Fruit fly (Drosophila melanogaster): ENCODE results near the gene RpL8.

The RpL8 gene

DNA sequence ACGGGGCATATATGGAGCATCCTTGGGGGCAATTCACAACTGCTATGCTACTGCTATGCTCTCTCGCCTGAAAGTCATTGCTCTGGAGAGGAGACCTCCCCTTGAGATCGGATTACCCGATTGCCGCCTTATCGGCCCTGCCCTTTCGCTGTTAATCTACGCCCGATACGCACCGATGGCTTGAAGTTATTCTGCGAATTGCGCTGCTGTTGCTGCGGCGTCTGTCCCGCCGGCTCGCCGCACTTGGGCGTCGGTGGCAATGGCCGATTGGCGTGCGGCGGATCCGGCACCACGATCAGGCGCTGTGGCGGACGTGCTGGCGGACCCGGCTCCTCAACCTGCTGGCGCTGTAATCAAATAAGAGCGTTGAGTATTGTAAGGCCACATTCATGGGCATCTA, 21.2 kb upstream of the RpL8 start:
- TF ChIP-seq h (optimal IDR thresholded peaks at IDR 0.05) (no peak), psq (optimal IDR thresholded peaks at IDR 0.05) (no peak), Myc (optimal IDR thresholded peaks at IDR 0.05) (no peak), ttk (optimal IDR thresholded peaks at IDR 0.05) (no peak), insv (optimal IDR thresholded peaks at IDR 0.05) (no peak), Sin3A (optimal IDR thresholded peaks at IDR 0.05) (no peak)

DNA sequence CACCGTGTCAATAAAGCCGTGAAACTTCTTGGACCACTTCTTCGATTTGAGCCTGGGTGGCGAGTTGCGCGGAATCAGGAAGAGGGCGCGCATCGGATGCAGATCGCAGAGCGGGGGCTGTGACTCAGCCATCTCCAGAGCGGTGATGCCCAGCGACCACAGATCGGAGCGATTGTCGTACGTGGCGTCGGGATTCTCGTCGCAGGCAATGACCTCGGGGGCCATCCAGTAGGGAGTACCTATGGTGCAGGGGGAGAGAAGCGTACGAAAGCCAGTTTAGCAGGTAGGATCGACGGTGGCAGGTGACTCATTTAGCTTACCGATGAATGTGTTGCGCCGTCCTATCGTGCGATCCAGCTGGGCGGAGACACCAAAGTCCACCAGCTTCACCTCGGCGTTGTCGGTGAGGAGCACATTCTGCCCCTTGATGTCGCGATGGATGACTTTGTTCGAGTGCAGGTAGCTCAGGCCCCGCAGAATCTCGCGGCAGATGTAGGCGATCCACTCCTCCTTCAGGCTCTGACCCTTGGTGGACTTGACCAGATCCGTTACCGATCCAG, 20.1 kb upstream of the RpL8 start:
- TF ChIP-seq Sin3A (optimal IDR thresholded peaks at IDR 0.05) (no peak), insv (optimal IDR thresholded peaks at IDR 0.05) (peak; percentile 62), h (optimal IDR thresholded peaks at IDR 0.05) (peak; percentile 10)

DNA sequence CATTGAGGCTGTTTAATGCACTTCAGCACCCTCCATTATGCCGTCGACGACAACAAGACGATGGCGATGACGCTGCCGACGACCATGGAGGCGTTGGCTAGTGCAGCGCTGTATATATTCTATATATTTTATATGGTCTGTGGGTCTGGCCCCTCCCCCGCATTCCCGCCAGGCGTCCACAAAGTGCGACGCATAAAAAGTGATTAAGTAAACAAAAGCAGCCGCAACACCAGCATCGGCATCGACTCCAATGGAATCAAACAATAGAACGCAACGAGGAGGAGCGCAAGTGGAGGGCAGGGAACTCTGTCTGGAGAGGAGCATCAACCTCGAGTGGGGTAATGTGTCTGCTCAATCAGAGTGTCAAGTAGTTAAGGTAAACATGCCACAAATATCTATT, 19.0 kb upstream of the RpL8 start:
- no peak for TF ChIP-seq psq (optimal IDR thresholded peaks at IDR 0.05)
- no peak for TF ChIP-seq ttk (optimal IDR thresholded peaks at IDR 0.05)
- no peak for TF ChIP-seq Sin3A (optimal IDR thresholded peaks at IDR 0.05)
- TF ChIP-seq insv (optimal IDR thresholded peaks at IDR 0.05) = no peak
- no peak for TF ChIP-seq Myc (optimal IDR thresholded peaks at IDR 0.05)
- no peak for TF ChIP-seq h (optimal IDR thresholded peaks at IDR 0.05)

DNA sequence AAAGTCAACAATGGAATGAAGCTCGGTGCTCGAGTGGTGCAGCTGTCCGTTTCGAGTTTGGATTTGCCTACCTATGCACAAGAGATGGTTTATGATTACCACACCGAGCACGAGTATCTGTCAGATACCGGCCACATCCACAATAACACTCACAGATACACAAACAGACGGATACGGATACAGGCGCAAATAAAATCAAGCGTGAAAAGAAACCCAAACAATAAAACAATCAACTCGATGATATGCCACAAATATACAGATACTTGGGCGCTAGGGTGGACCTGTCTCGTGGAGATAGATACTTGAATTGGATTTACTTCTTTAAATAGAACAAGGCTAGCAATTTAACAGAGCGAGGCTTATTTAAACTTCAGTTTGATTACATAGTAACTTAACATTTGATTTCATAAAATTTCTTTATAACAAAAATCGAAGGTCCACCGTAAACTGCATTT, 17.0 kb upstream of the RpL8 start:
- no peak for TF ChIP-seq h (optimal IDR thresholded peaks at IDR 0.05)
- TF ChIP-seq Myc (optimal IDR thresholded peaks at IDR 0.05) = no peak
- TF ChIP-seq psq (optimal IDR thresholded peaks at IDR 0.05) = no peak
- no peak for TF ChIP-seq insv (optimal IDR thresholded peaks at IDR 0.05)
- TF ChIP-seq ttk (optimal IDR thresholded peaks at IDR 0.05) = no peak
- TF ChIP-seq Sin3A (optimal IDR thresholded peaks at IDR 0.05) = no peak

DNA sequence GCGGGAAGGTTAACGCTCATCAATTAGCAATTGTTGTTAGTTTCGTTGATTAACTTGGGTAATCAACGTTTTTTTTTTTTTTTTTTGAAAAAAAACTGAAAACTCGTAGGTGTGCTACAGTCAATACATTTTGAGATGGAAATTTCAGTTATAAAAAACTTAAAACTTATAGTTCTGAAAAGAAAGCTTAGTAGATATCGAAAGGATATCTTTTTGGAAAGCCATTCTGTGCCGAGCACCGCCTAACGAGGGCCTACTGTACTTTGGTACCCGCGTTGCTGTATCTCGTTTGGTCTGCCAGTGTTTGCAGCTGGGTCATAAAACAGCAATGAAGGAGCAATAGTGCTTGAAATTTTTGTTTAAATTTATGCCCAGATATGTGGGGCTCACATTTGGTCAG, 15.3 kb upstream of the RpL8 start:
- TF ChIP-seq ttk (optimal IDR thresholded peaks at IDR 0.05) (no peak), Sin3A (optimal IDR thresholded peaks at IDR 0.05) (no peak)

DNA sequence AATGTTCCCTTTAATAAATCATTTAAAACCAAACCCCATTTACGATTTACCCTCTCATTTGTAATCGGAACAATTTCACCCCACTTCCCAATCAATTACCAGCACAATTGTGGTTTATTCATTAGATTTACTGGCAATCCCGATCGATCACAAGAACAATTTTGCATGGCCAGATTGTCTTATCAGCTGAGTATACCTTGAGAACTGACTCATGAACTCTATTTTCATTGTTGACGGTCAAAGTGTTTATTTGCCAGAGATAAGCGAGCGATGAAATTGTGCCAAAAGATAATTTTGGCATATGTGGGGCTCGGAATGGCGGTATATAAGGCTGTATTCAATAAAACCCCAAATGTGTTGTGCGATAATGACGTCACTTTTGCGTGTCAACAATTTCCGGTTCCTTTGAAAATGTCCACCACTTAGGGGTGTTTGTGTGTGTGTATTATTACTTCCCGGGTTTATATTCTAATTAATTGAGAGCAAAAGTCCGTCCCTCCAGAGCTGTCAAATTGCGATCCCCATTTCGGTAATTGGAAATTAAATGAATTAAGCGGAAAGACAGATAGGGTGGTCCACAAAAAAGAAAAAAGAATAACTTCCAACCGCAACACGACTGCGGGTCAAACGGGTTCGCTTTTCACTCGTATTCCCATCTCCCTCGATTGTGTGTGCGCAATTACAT, 14.2 kb upstream of the RpL8 start:
- TF ChIP-seq h (optimal IDR thresholded peaks at IDR 0.05) (no peak), psq (optimal IDR thresholded peaks at IDR 0.05) (no peak), ttk (optimal IDR thresholded peaks at IDR 0.05) (no peak)

DNA sequence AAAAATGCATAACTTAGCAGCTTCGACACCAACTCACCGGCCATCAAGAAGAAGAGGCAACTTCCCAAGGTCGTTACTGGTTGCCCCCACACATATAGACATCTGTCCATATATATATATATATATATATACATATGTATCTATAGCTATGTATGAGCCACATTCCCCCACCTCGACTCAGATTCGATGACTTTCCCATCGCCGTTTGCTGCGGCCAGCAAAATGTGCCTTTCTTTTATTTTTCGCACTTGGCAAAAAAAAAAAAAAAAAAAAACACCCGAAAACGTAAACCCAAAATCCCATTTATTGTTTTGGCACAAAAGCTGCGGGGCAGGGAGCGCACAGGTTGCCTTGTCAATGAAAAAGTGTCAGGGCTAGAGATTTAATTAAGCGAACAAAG, 12.5 kb upstream of the RpL8 start:
- TF ChIP-seq ttk (optimal IDR thresholded peaks at IDR 0.05) (no peak), insv (optimal IDR thresholded peaks at IDR 0.05) (no peak), Myc (optimal IDR thresholded peaks at IDR 0.05) (no peak), h (optimal IDR thresholded peaks at IDR 0.05) (no peak), psq (optimal IDR thresholded peaks at IDR 0.05) (no peak), Sin3A (optimal IDR thresholded peaks at IDR 0.05) (no peak)

DNA sequence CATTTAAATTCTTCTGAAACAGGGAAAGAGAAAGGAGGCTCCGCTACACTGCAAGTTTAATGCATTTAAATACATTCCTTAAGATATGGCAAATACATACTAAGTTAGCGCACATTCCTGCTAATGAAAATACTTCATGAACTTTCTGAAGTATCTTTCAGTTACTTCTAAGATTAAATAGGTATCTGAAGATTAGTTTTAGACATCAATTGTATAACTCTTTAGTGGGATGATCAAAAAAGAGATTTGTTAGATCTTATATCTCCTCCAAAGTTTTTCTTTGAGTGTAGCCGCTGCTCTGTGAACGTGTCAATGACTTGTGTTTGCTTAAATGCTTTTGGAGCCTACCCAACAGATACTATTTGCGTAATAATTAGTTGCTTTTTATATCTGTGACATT, 12.0 kb upstream of the RpL8 start:
- no peak for TF ChIP-seq h (optimal IDR thresholded peaks at IDR 0.05)
- no peak for TF ChIP-seq Myc (optimal IDR thresholded peaks at IDR 0.05)
- no peak for TF ChIP-seq psq (optimal IDR thresholded peaks at IDR 0.05)
- no peak for TF ChIP-seq insv (optimal IDR thresholded peaks at IDR 0.05)
- no peak for TF ChIP-seq Sin3A (optimal IDR thresholded peaks at IDR 0.05)
- no peak for TF ChIP-seq ttk (optimal IDR thresholded peaks at IDR 0.05)

DNA sequence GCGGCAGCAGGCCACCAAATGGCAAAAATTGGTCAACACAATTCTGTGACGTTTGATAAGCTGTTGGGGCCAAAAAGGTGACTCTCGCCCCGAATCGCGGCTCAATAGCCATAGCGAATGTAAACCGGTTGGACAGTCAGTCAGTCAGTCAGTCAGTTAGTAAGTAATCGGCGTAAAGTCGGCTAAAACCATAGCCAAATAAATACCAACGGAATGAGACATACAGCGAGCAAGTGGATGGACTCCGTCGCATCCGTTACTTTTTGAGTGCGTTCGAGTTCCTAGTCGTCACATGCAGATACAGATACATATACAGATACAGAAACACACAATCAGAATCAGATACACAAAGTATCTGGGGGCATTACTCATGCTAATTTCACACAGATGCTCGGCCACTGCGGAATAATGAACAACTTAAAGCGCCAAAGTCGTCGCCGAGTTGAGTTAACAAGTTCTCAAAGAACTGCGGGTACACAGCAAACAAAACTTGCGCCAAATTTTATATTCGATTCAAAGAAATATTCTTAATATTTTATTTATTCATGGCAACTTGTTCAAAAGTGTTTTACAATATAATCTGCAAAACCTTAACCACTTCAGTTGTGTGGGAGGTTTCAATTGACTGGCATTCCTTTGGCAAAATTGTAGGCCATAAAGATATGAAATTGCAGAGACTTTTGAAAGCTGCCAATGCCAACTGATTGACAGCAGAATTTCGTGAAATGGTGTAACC, 10.0 kb upstream of the RpL8 start:
- TF ChIP-seq ttk (optimal IDR thresholded peaks at IDR 0.05) = no peak
- TF ChIP-seq Myc (optimal IDR thresholded peaks at IDR 0.05) = no peak
- TF ChIP-seq h (optimal IDR thresholded peaks at IDR 0.05) = no peak
- no peak for TF ChIP-seq psq (optimal IDR thresholded peaks at IDR 0.05)
- TF ChIP-seq Sin3A (optimal IDR thresholded peaks at IDR 0.05) = no peak
- no peak for TF ChIP-seq insv (optimal IDR thresholded peaks at IDR 0.05)

DNA sequence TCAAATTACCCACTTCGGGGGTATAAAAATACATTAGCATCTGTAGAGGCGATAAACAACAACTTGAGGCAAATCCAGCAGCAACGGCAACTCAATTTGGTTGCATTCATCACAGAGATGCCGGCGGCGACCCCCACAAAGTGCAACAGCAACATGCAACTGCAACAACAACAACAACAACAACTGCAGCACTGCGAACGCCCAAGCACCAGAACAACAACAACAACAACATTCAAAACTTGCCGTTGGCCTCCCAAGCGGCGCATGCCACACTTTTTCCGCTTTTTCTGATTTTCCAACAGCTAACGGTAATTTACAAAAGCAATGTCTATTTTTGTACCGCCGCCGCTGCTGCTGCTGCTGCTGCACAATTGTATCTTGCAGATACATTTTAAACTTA, 8.9 kb upstream of the RpL8 start:
- TF ChIP-seq ttk (optimal IDR thresholded peaks at IDR 0.05) = no peak
- TF ChIP-seq Myc (optimal IDR thresholded peaks at IDR 0.05) = no peak
- no peak for TF ChIP-seq insv (optimal IDR thresholded peaks at IDR 0.05)
- TF ChIP-seq h (optimal IDR thresholded peaks at IDR 0.05) = no peak
- TF ChIP-seq Sin3A (optimal IDR thresholded peaks at IDR 0.05) = no peak
- no peak for TF ChIP-seq psq (optimal IDR thresholded peaks at IDR 0.05)

DNA sequence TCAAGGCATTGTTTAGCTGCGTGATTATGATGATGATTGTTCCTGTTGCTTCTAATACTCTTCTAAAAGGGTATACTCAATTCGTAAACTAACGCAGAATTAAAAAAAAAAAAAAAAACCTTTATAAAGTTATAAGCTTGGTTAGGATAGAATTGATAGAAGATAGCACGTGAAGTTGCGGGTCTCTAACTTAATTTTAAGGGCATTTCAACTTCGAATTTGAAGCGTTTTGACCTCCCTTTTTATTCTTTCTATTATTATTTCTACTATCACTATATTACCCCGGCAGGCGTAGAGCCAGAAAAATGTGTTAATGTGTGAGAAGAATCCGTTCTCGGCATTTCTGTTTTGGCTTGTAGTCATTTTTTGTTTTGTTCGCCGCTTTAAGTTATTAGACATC, 8.5 kb upstream of the RpL8 start:
- TF ChIP-seq psq (optimal IDR thresholded peaks at IDR 0.05) (no peak), ttk (optimal IDR thresholded peaks at IDR 0.05) (no peak), h (optimal IDR thresholded peaks at IDR 0.05) (no peak)

DNA sequence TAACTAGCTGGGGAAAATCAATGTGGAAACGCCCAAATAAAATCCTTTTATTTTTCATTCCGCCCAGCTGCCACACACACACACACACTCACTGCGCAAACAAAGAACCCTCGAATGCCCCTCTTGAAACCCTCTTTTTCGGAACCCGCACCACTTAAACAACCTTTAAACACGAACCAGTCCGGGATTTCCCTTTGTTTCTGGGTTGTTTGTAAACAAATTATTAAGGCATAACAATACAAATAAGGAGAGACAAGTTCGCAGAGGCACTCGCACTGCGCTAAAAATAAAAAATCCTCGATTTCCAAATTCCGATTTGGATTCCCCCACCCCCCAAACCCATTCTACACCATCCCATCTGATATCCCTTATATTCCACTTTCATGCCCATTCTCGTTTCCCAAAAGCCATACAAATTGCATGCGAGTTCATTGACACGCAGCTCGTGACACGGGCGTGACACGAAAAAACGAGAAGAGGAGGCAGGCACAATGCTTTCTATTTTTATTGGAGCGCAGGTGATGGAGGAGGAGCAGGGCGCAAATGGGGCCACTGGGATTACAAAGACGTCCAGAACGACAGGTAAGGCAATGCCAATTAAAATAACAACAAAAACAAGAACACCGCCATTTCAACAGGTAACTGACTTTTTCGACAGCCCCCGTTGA, 7.6 kb upstream of the RpL8 start:
- TF ChIP-seq h (optimal IDR thresholded peaks at IDR 0.05) (no peak), ttk (optimal IDR thresholded peaks at IDR 0.05) (no peak), psq (optimal IDR thresholded peaks at IDR 0.05) (no peak), insv (optimal IDR thresholded peaks at IDR 0.05) (no peak), Myc (optimal IDR thresholded peaks at IDR 0.05) (no peak)
